Worm (Caenorhabditis elegans): ENCODE data around the gene T07C4.12.
A peak's percentile ranks its signal among the peaks of the same experiment; 100 is the strongest.

The T07C4.12 gene

ce11 chrIII:10290541-10290940 lies 41.9 kb downstream of the T07C4.12 start:
- TF ChIP-seq nhr-23 (tag; optimal IDR thresholded peaks at IDR 0.05) = peak; percentile 47
- TF ChIP-seq nhr-43 (tag; optimal IDR thresholded peaks at IDR 0.05; ENCODE audit: poor library complexity, severe bottlenecking) = peak; percentile 63
- no peak for TF ChIP-seq daf-12 (tag; optimal IDR thresholded peaks at IDR 0.05)
- TF ChIP-seq ZK546.5 (tag; optimal IDR thresholded peaks at IDR 0.05) = no peak
- TF ChIP-seq ama-1 (optimal IDR thresholded peaks at IDR 0.05) = no peak

- TF ChIP-seq hmg-11 (tag; optimal IDR thresholded peaks at IDR 0.05) (no peak), nhr-43 (tag; optimal IDR thresholded peaks at IDR 0.05; ENCODE audit: poor library complexity, severe bottlenecking) (peak; percentile 24)
Observed at ce11 chrIII:10289790-10290189, 42.7 kb downstream of the T07C4.12 start.

ce11 chrIII:10285623-10286022 lies 46.8 kb downstream of the T07C4.12 start, which contains the start of gene K10G9.2:
Gene K10G9.2 (plus strand): TSS chrIII:10285923.
- TF ChIP-seq nhr-43 (tag; optimal IDR thresholded peaks at IDR 0.05; ENCODE audit: poor library complexity, severe bottlenecking) = no peak
- no peak for TF ChIP-seq daf-12 (tag; optimal IDR thresholded peaks at IDR 0.05)
- no peak for TF ChIP-seq ceh-16 (tag; optimal IDR thresholded peaks at IDR 0.05)
- no peak for TF ChIP-seq R02D3.7 (tag; optimal IDR thresholded peaks at IDR 0.05)
- no peak for TF ChIP-seq elt-1 (tag; optimal IDR thresholded peaks at IDR 0.05)
- TF ChIP-seq elt-3 (tag; optimal IDR thresholded peaks at IDR 0.05) = no peak
- no peak for TF ChIP-seq nhr-12 (tag; optimal IDR thresholded peaks at IDR 0.05)
- no peak for TF ChIP-seq sea-2 (GFP tag; optimal IDR thresholded peaks at IDR 0.05)
- TF ChIP-seq mml-1 (tag; optimal IDR thresholded peaks at IDR 0.05) = no peak
- TF ChIP-seq zag-1 (tag; optimal IDR thresholded peaks at IDR 0.05) = no peak
- TF ChIP-seq lsy-12 (tag; optimal IDR thresholded peaks at IDR 0.05) = no peak
- TF ChIP-seq tbx-2 (tag; optimal IDR thresholded peaks at IDR 0.05) = no peak

ce11 chrIII:10284214-10284613 lies 48.2 kb downstream of the T07C4.12 start:
- no peak for TF ChIP-seq ztf-11 (tag; optimal IDR thresholded peaks at IDR 0.05)
- no peak for TF ChIP-seq zag-1 (tag; optimal IDR thresholded peaks at IDR 0.05)
- TF ChIP-seq lin-15B (tag; optimal IDR thresholded peaks at IDR 0.05) = peak; percentile 52
- no peak for TF ChIP-seq ZK546.5 (tag; optimal IDR thresholded peaks at IDR 0.05)
- TF ChIP-seq pqm-1 (tag; optimal IDR thresholded peaks at IDR 0.05) = no peak
- peak; percentile 74 for TF ChIP-seq nfya-1 (tag; optimal IDR thresholded peaks at IDR 0.05; ENCODE audit: insufficient read depth)
- TF ChIP-seq nhr-237 (tag; optimal IDR thresholded peaks at IDR 0.05) = no peak
- no peak for TF ChIP-seq ceh-16 (tag; optimal IDR thresholded peaks at IDR 0.05)
- TF ChIP-seq aly-2 (tag; optimal IDR thresholded peaks at IDR 0.05) = no peak
- no peak for TF ChIP-seq nhr-28 (tag; optimal IDR thresholded peaks at IDR 0.05)
- TF ChIP-seq nhr-23 (tag; optimal IDR thresholded peaks at IDR 0.05) = no peak
- TF ChIP-seq snpc-4 (tag; optimal IDR thresholded peaks at IDR 0.05) = peak; percentile 11
- no peak for TF ChIP-seq ama-1 (optimal IDR thresholded peaks at IDR 0.05)
- TF ChIP-seq egl-5 (tag; optimal IDR thresholded peaks at IDR 0.05) = no peak
- TF ChIP-seq lin-39 (tag; optimal IDR thresholded peaks at IDR 0.05) = peak; percentile 94
- no peak for TF ChIP-seq nhr-67 (tag; optimal IDR thresholded peaks at IDR 0.05)
- no peak for TF ChIP-seq skn-1 (tag; optimal IDR thresholded peaks at IDR 0.05)
- peak; percentile 12 for TF ChIP-seq mdl-1 (tag; optimal IDR thresholded peaks at IDR 0.05)
- no peak for TF ChIP-seq nhr-12 (tag; optimal IDR thresholded peaks at IDR 0.05)
- peak; percentile 8 for TF ChIP-seq sea-2 (GFP tag; optimal IDR thresholded peaks at IDR 0.05)
- TF ChIP-seq pha-4 (tag; optimal IDR thresholded peaks at IDR 0.05) = no peak
- TF ChIP-seq fos-1 (tag; optimal IDR thresholded peaks at IDR 0.05) = no peak
- TF ChIP-seq nhr-43 (tag; optimal IDR thresholded peaks at IDR 0.05; ENCODE audit: poor library complexity, severe bottlenecking) = no peak
- peak; percentile 31 for TF ChIP-seq ceh-28 (tag; optimal IDR thresholded peaks at IDR 0.05)
- no peak for TF ChIP-seq elt-2 (tag; optimal IDR thresholded peaks at IDR 0.05)
- TF ChIP-seq nhr-76 (tag; optimal IDR thresholded peaks at IDR 0.05) = no peak
- peak; percentile 13 for TF ChIP-seq elt-1 (tag; optimal IDR thresholded peaks at IDR 0.05)
- no peak for TF ChIP-seq unc-39 (tag; optimal IDR thresholded peaks at IDR 0.05)
- TF ChIP-seq nhr-77 (tag; optimal IDR thresholded peaks at IDR 0.05) = no peak
- TF ChIP-seq fkh-2 (tag; optimal IDR thresholded peaks at IDR 0.05) = no peak
- TF ChIP-seq nhr-11 (tag; optimal IDR thresholded peaks at IDR 0.05) = no peak
- TF ChIP-seq tbx-2 (tag; optimal IDR thresholded peaks at IDR 0.05) = peak; percentile 8
- no peak for TF ChIP-seq egl-27 (tag; optimal IDR thresholded peaks at IDR 0.05)
- no peak for TF ChIP-seq eor-1 (tag; optimal IDR thresholded peaks at IDR 0.05)
- no peak for TF ChIP-seq daf-12 (tag; optimal IDR thresholded peaks at IDR 0.05)
- TF ChIP-seq unc-62 (GFP tag; optimal IDR thresholded peaks at IDR 0.05) = no peak
- TF ChIP-seq nhr-25 (tag; optimal IDR thresholded peaks at IDR 0.05) = no peak
- TF ChIP-seq jun-1 (tag; optimal IDR thresholded peaks at IDR 0.05) = no peak
- peak; percentile 73 for TF ChIP-seq hmg-11 (tag; optimal IDR thresholded peaks at IDR 0.05)
- no peak for TF ChIP-seq ceh-82 (tag; optimal IDR thresholded peaks at IDR 0.05)
- TF ChIP-seq fkh-10 (GFP tag; optimal IDR thresholded peaks at IDR 0.05) = peak; percentile 87
- no peak for TF ChIP-seq ztf-4 (tag; optimal IDR thresholded peaks at IDR 0.05)
- TF ChIP-seq elt-3 (tag; optimal IDR thresholded peaks at IDR 0.05) = no peak
